Worm (Caenorhabditis elegans) whole organism, midembryonic: ENCODE data around the gene cpna-3.

Experiments used
- med-1 ChIP-seq: sonication (generic microtip); optimal IDR thresholded peaks from 2 replicates; lab custom pipeline; 2017; ENCODE audit warnings: missing genetic modification characterization, mild to moderate bottlenecking, missing compliant biosample characterization, antibody characterized with exemption, missing genetic modification reagents; ENCODE audit not compliant: insufficient read depth
- ztf-23 ChIP-seq: fragments of 200-800 bp; sonication (Bioruptor generic); IDR thresholded peaks from 2 replicates; pipeline ENCODE4 v1.3.6; 2022; ENCODE audit warnings: missing genetic modification reagents, missing genetic modification characterization, missing compliant biosample characterization

DNA sequence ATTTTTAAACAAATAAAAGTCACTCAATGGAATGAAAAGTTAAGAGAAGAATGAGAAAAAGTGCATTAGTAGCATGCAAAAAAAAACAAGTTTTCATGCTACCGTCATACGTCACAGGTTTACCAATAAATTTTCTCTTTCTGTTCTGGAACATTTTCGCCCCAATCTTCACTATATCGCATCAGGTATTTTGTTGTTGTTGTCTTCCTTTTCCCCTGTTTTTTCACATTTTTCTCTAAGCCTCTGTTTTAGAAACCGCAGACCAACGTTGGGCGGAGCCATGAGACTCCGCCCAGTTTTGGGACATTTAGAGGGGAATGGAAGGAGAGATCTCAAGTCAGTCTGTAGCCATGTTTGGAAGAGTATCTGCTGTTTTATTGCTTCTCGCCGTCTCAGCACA is 8.3 kb upstream of the cpna-3 start, which contains the start of gene msa-1:
- no peak for TF ChIP-seq ztf-23 (GFP tag; lab: Robert Waterston, UW)
- no peak for TF ChIP-seq med-1
